Fruit fly (Drosophila melanogaster) whole organism, embryonic: Measurements from ENCODE around the gene CG34429.

Experiments
- CG10366 ChIP-seq: fragments of 200-800 bp; sonication (Bioruptor generic); IDR thresholded peaks from 2 replicates; pipeline ENCODE4 v1.3.6; 2022; ENCODE audit warnings: missing biosample characterization, missing genetic modification characterization
- CG15601 ChIP-seq: fragments of 200-800 bp; sonication (Bioruptor generic); optimal IDR thresholded peaks from 3 replicates; lab custom pipeline; 2019; ENCODE audit warnings: missing biosample characterization, mild to moderate bottlenecking, missing genetic modification characterization, moderate library complexity
- CG1602 ChIP-seq: fragments of 200-800 bp; sonication (Bioruptor generic); optimal IDR thresholded peaks from 3 replicates; lab custom pipeline; 2016; ENCODE audit warnings: missing biosample characterization, missing genetic modification characterization
- CG16813 ChIP-seq: fragments of 200-800 bp; sonication (Bioruptor generic); IDR thresholded peaks from 3 replicates; pipeline ENCODE4 v1.3.6; 2022; ENCODE audit warnings: missing biosample characterization, missing genetic modification characterization; ENCODE audit not compliant: partially characterized antibody
- CG17361 ChIP-seq: fragments of 200-800 bp; sonication (Bioruptor generic); IDR thresholded peaks from 3 replicates; pipeline ENCODE4 v1.3.6; 2022; ENCODE audit warnings: missing biosample characterization, missing genetic modification characterization
- CG2116 ChIP-seq: fragments of 200-800 bp; sonication (Bioruptor generic); optimal IDR thresholded peaks from 3 replicates; lab custom pipeline; 2018; ENCODE audit warnings: missing biosample characterization, mild to moderate bottlenecking, missing genetic modification characterization
- CG2202 ChIP-seq: fragments of 200-800 bp; sonication (Bioruptor generic); optimal IDR thresholded peaks from 2 replicates; lab custom pipeline; 2018; ENCODE audit warnings: missing biosample characterization, mild to moderate bottlenecking, missing genetic modification characterization
- CG2889 ChIP-seq: fragments of 200-800 bp; sonication (Bioruptor generic); IDR thresholded peaks from 3 replicates; pipeline ENCODE4 v1.3.6; 2022; ENCODE audit warnings: missing biosample characterization, missing genetic modification characterization
- CG30020 ChIP-seq: fragments of 200-800 bp; optimal IDR thresholded peaks from 2 replicates; lab custom pipeline; 2019; ENCODE audit warnings: missing biosample characterization, mild to moderate bottlenecking, missing genetic modification characterization, moderate library complexity
- CG31441 ChIP-seq: fragments of 200-800 bp; sonication (Bioruptor generic); IDR thresholded peaks from 2 replicates; pipeline ENCODE4 v1.3.6; 2022; ENCODE audit warnings: missing biosample characterization, missing genetic modification characterization
- CG34224 ChIP-seq: fragments of 200-800 bp; sonication (Bioruptor generic); IDR thresholded peaks from 3 replicates; pipeline ENCODE4 v1.3.6; 2022; ENCODE audit warnings: missing biosample characterization, missing genetic modification characterization; ENCODE audit not compliant: partially characterized antibody
- CG34422 ChIP-seq: fragments of 200-800 bp; sonication (Bioruptor generic); IDR thresholded peaks from 3 replicates; pipeline ENCODE4 v1.3.6; 2022; ENCODE audit warnings: missing biosample characterization, missing genetic modification characterization
- CG3726 ChIP-seq: fragments of 200-800 bp; sonication (Bioruptor generic); IDR thresholded peaks from 3 replicates; pipeline ENCODE4, ENCODE4 v1.3.6; 2022; ENCODE audit warnings: missing biosample characterization, missing genetic modification characterization
- CG4360 ChIP-seq: fragments of 200-800 bp; sonication (Bioruptor generic); IDR thresholded peaks from 2 replicates; pipeline ENCODE4 v1.3.6; 2022; ENCODE audit warnings: missing biosample characterization, missing genetic modification characterization
- CG4820 ChIP-seq: fragments of 200-800 bp; sonication (Bioruptor generic); optimal IDR thresholded peaks from 3 replicates; lab custom pipeline; 2016; ENCODE audit warnings: missing biosample characterization, missing genetic modification characterization
- Camta ChIP-seq: fragments of 200-800 bp; sonication (Bioruptor generic); optimal IDR thresholded peaks from 2 replicates; lab custom pipeline; 2016; ENCODE audit warnings: missing biosample characterization, missing genetic modification characterization
- CkIIα-i1 ChIP-seq: fragments of 200-800 bp; sonication (Bioruptor generic); IDR thresholded peaks from 2 replicates; pipeline ENCODE4 v1.3.6; 2022; ENCODE audit warnings: missing biosample characterization, missing genetic modification characterization
- D19A ChIP-seq: fragments of 200-800 bp; optimal IDR thresholded peaks from 3 replicates; lab custom pipeline; 2019; ENCODE audit warnings: missing biosample characterization, mild to moderate bottlenecking, missing genetic modification characterization, moderate library complexity
- Dp ChIP-seq: fragments of 200-800 bp; sonication (Bioruptor generic); optimal IDR thresholded peaks from 2 replicates; lab custom pipeline; 2018; ENCODE audit warnings: missing biosample characterization, mild to moderate bottlenecking, missing genetic modification characterization, moderate library complexity
- HLHmδ ChIP-seq: fragments of 200-800 bp; sonication (Bioruptor generic); optimal IDR thresholded peaks from 2 replicates; lab custom pipeline; 2018; ENCODE audit warnings: missing biosample characterization, mild to moderate bottlenecking, missing genetic modification characterization, moderate library complexity
- Hey ChIP-seq: fragments of 200-800 bp; sonication (Bioruptor generic); optimal IDR thresholded peaks from 3 replicates; lab custom pipeline; 2018; ENCODE audit warnings: missing biosample characterization, mild to moderate bottlenecking, missing genetic modification characterization
- Kr ChIP-seq: fragments of 200-800 bp; sonication (Bioruptor generic); optimal IDR thresholded peaks from 2 replicates; lab custom pipeline; 2017; ENCODE audit warnings: missing biosample characterization, mild to moderate bottlenecking, missing genetic modification characterization
- Lpt ChIP-seq: fragments of >200 bp; optimal IDR thresholded peaks from 2 replicates; lab custom pipeline; 2018; ENCODE audit warnings: missing biosample characterization, missing genetic modification characterization
- Myb ChIP-seq: fragments of 200-800 bp; sonication (Bioruptor generic); optimal IDR thresholded peaks from 2 replicates; lab custom pipeline; 2016; ENCODE audit warnings: missing biosample characterization, missing genetic modification characterization
- Nf-YC ChIP-seq: fragments of 200-800 bp; optimal IDR thresholded peaks from 3 replicates; lab custom pipeline; 2019; ENCODE audit warnings: missing biosample characterization, mild to moderate bottlenecking, missing genetic modification characterization, moderate library complexity
- NfI ChIP-seq: fragments of 200-800 bp; sonication (Bioruptor generic); optimal IDR thresholded peaks from 3 replicates; lab custom pipeline; 2018; ENCODE audit warnings: missing biosample characterization, mild to moderate bottlenecking, missing genetic modification characterization, moderate library complexity
- Optix ChIP-seq: fragments of 200-800 bp; sonication (Bioruptor generic); IDR thresholded peaks from 3 replicates; pipeline ENCODE4 v1.3.6; 2022; ENCODE audit warnings: missing biosample characterization, missing genetic modification characterization
- Six4 ChIP-seq: fragments of 200-800 bp; sonication (Bioruptor generic); optimal IDR thresholded peaks from 2 replicates; lab custom pipeline; 2016; ENCODE audit warnings: missing biosample characterization, missing genetic modification characterization
- Xbp1 ChIP-seq: fragments of 200-800 bp; sonication (Bioruptor generic); optimal IDR thresholded peaks from 3 replicates; lab custom pipeline; 2016; ENCODE audit warnings: missing biosample characterization, mild to moderate bottlenecking, missing genetic modification characterization
- ase ChIP-seq: fragments of 200-800 bp; sonication (Bioruptor generic); IDR thresholded peaks from 3 replicates; pipeline ENCODE4 v1.3.6; 2022; ENCODE audit warnings: missing biosample characterization, missing genetic modification characterization
- bab2 ChIP-seq: fragments of 200-800 bp; sonication (Bioruptor generic); optimal IDR thresholded peaks from 2 replicates; lab custom pipeline; 2016; ENCODE audit warnings: missing biosample characterization, missing genetic modification characterization
- chinmo ChIP-seq: fragments of 200-800 bp; sonication (Bioruptor generic); IDR thresholded peaks from 4 replicates; pipeline ENCODE4 v1.3.6; 2022; ENCODE audit warnings: missing biosample characterization, missing genetic modification characterization; ENCODE audit not compliant: partially characterized antibody
- chn ChIP-seq: fragments of 200-800 bp; sonication (Bioruptor generic); optimal IDR thresholded peaks from 2 replicates; lab custom pipeline; 2016; ENCODE audit warnings: missing biosample characterization, missing genetic modification characterization
- ci ChIP-seq: fragments of 200-800 bp; sonication (Bioruptor generic); IDR thresholded peaks from 3 replicates; pipeline ENCODE4 v1.3.6; 2022; ENCODE audit warnings: missing biosample characterization, missing genetic modification characterization
- cwo ChIP-seq: fragments of 200-800 bp; sonication (Bioruptor generic); optimal IDR thresholded peaks from 3 replicates; lab custom pipeline; 2017; ENCODE audit warnings: missing biosample characterization, missing genetic modification characterization, mild to moderate bottlenecking, moderate library complexity, missing genetic modification reagents
- eyg ChIP-seq: fragments of 200-800 bp; sonication (Bioruptor generic); optimal IDR thresholded peaks from 3 replicates; lab custom pipeline; 2016; ENCODE audit warnings: missing biosample characterization, missing genetic modification characterization
- fd3F ChIP-seq: fragments of 200-800 bp; sonication (Bioruptor generic); optimal IDR thresholded peaks from 2 replicates; lab custom pipeline; 2018; ENCODE audit warnings: missing biosample characterization, mild to moderate bottlenecking, missing genetic modification characterization, moderate library complexity
- grau ChIP-seq: fragments of 200-800 bp; optimal IDR thresholded peaks from 3 replicates; lab custom pipeline; 2019; ENCODE audit warnings: missing biosample characterization, mild to moderate bottlenecking, missing genetic modification characterization, moderate library complexity
- gro ChIP-seq: fragments of 200-800 bp; sonication (Bioruptor generic); optimal IDR thresholded peaks from 2 replicates; lab custom pipeline; 2016; ENCODE audit warnings: missing biosample characterization, missing genetic modification characterization
- gsb ChIP-seq: fragments of 200-800 bp; sonication (Bioruptor generic); IDR thresholded peaks from 2 replicates; pipeline ENCODE4 v1.3.6; 2022; ENCODE audit warnings: missing biosample characterization, missing genetic modification characterization
- knrl ChIP-seq: fragments of 200-800 bp; sonication (Bioruptor generic); IDR thresholded peaks from 3 replicates; pipeline ENCODE4 v1.3.6; 2022; ENCODE audit warnings: missing biosample characterization, missing genetic modification characterization; ENCODE audit not compliant: partially characterized antibody
- luna ChIP-seq: fragments of 200-800 bp; sonication (Bioruptor generic); optimal IDR thresholded peaks from 2 replicates; lab custom pipeline; 2016; ENCODE audit warnings: missing biosample characterization, missing genetic modification characterization
- nmo ChIP-seq: fragments of 200-800 bp; sonication (Bioruptor generic); optimal IDR thresholded peaks from 2 replicates; lab custom pipeline; 2018; ENCODE audit warnings: missing biosample characterization, mild to moderate bottlenecking, missing genetic modification characterization, moderate library complexity
- repo ChIP-seq: fragments of 200-800 bp; sonication (Bioruptor generic); optimal IDR thresholded peaks from 2 replicates; lab custom pipeline; 2016; ENCODE audit warnings: missing biosample characterization, missing genetic modification characterization
- salm ChIP-seq: fragments of 200-800 bp; sonication (Bioruptor generic); optimal IDR thresholded peaks from 2 replicates; lab custom pipeline; 2018; ENCODE audit warnings: missing biosample characterization, mild to moderate bottlenecking, missing genetic modification characterization
- sd ChIP-seq: fragments of 200-800 bp; sonication (Bioruptor generic); optimal IDR thresholded peaks from 3 replicates; lab custom pipeline; 2018; ENCODE audit warnings: missing biosample characterization, mild to moderate bottlenecking, missing genetic modification characterization, moderate library complexity
- ssp ChIP-seq: fragments of 200-800 bp; sonication (Bioruptor generic); IDR thresholded peaks from 2 replicates; pipeline ENCODE4 v1.3.6; 2022; ENCODE audit warnings: missing biosample characterization, missing genetic modification characterization
- tna ChIP-seq: fragments of 200-800 bp; sonication (Bioruptor generic); IDR thresholded peaks from 2 replicates; pipeline ENCODE4 v1.3.6; 2022; ENCODE audit warnings: missing biosample characterization, missing genetic modification characterization; ENCODE audit not compliant: partially characterized antibody
- tup ChIP-seq: fragments of 200-800 bp; sonication (Bioruptor generic); optimal IDR thresholded peaks from 2 replicates; lab custom pipeline; 2016; ENCODE audit warnings: missing biosample characterization, mild to moderate bottlenecking, missing genetic modification characterization, moderate library complexity
- wor ChIP-seq: fragments of 200-800 bp; sonication (Bioruptor generic); IDR thresholded peaks from 2 replicates; pipeline ENCODE4 v1.3.6; 2022; ENCODE audit warnings: missing biosample characterization, missing genetic modification characterization

Gene CG34429

dm6 chr3L:13032085-13032914, 30.5 kb upstream of the CG34429 start (continued):
- TF ChIP-seq wor (GFP tag; lab: Robert Waterston, UW), result no peak
- no peak for TF ChIP-seq CG34422
- no peak for TF ChIP-seq CG1602 (GFP tag; lab: Kevin White, UChicago)
- TF ChIP-seq CG2202 (tag; lab: Kevin White, UChicago), result no peak
- TF ChIP-seq CG10366, result no peak
- peak; percentile 40 for TF ChIP-seq grau
- no peak for TF ChIP-seq CG34224 (GFP tag; lab: Robert Waterston, UW)
- no peak for TF ChIP-seq tup (GFP tag; lab: Kevin White, UChicago)
- peak; percentile 75 for TF ChIP-seq CG17361 (GFP tag; lab: Robert Waterston, UW)
- TF ChIP-seq nmo (GFP tag; lab: Kevin White, UChicago), result peak; percentile 30
- no peak for TF ChIP-seq Six4 (GFP tag; lab: Kevin White, UChicago)
- no peak for TF ChIP-seq luna (GFP tag; lab: Kevin White, UChicago)
- no peak for TF ChIP-seq tna (GFP tag; lab: Robert Waterston, UW)
- no peak for TF ChIP-seq Dp
- TF ChIP-seq Camta (GFP tag; lab: Kevin White, UChicago), result no peak
- TF ChIP-seq CG16813 (GFP tag; lab: Robert Waterston, UW), result peak; percentile 60; the same call in 2 of the 3 replicates
- TF ChIP-seq salm (tag; lab: Kevin White, UChicago), result no peak
- TF ChIP-seq ssp, result no peak
- peak; percentile 29; the same call in 1 of the 3 replicates for TF ChIP-seq knrl (GFP tag; lab: Robert Waterston, UW)
- TF ChIP-seq Optix (GFP tag; lab: Robert Waterston, UW), result no peak
- TF ChIP-seq HLHmδ, result peak; percentile 63
- TF ChIP-seq chn (GFP tag; lab: Kevin White, UChicago), result no peak
- no peak for TF ChIP-seq Nf-YC (tag; lab: Kevin White, UChicago)
- TF ChIP-seq Xbp1 (GFP tag; lab: Kevin White, UChicago), result no peak
- TF ChIP-seq Myb, result no peak
- TF ChIP-seq gsb, result no peak
- peak; percentile 88 for TF ChIP-seq CG31441 (GFP tag; lab: Robert Waterston, UW)
- TF ChIP-seq CG3726 (GFP tag; lab: Robert Waterston, UW), result no peak
- no peak for TF ChIP-seq CG2889 (GFP tag; lab: Robert Waterston, UW)
- no peak; the same call in 2 of the 3 replicates for TF ChIP-seq ci (GFP tag; lab: Robert Waterston, UW)
- no peak for TF ChIP-seq Lpt (GFP tag; lab: Kevin White, UChicago)
- peak; percentile 13 for TF ChIP-seq CG4820
- no peak for TF ChIP-seq fd3F (GFP tag; lab: Kevin White, UChicago)
- peak; percentile 84 for TF ChIP-seq CG4360 (GFP tag; lab: Robert Waterston, UW)
- TF ChIP-seq bab2 (GFP tag; lab: Kevin White, UChicago), result no peak
- TF ChIP-seq repo (GFP tag; lab: Kevin White, UChicago), result no peak
- peak; percentile 22 for TF ChIP-seq sd (tag; lab: Kevin White, UChicago)
- peak; percentile 93 for TF ChIP-seq CG15601 (tag; lab: Kevin White, UChicago)
- TF ChIP-seq CkIIα-i1 (GFP tag; lab: Robert Waterston, UW), result no peak
- TF ChIP-seq CG2116 (GFP tag; lab: Kevin White, UChicago), result no peak
- TF ChIP-seq eyg (GFP tag; lab: Kevin White, UChicago), result no peak
- TF ChIP-seq NfI (GFP tag; lab: Kevin White, UChicago), result no peak
- TF ChIP-seq gro (GFP tag; lab: Kevin White, UChicago), result no peak
- no peak for TF ChIP-seq CG30020
- TF ChIP-seq D19A (tag; lab: Kevin White, UChicago), result peak; percentile 23
- no peak for TF ChIP-seq ase
- TF ChIP-seq Kr (GFP tag; lab: Kevin White, UChicago), result no peak
- no peak for TF ChIP-seq cwo (GFP tag; lab: Kevin White, UChicago)
- no peak for TF ChIP-seq Hey
- 0 out of 4 replicates have a peak, but pooled peaks have one; percentile 66 for TF ChIP-seq chinmo
